Worm (Caenorhabditis elegans): ENCODE results near the gene ubq-1.

ubq-1 gene

DNA sequence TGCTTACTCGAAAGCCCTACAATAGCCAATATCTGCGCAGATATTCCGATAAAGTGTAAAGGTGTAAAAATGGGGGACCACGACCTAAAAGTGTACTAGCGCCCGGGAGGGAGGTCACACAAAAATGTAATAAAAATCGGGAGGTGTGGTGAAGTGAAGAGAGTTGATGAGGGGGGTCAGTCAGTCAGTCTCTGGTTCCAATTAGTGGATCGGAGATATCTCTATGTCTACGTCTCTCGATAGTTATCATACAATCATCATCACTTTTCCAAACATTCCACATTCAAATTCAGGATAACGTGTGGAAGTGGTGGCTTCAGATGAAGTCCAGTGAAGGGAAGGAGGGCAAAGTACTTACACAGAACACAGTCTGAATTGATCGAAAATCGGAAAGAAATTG, 36.0 kb downstream of the ubq-1 start:
- TF ChIP-seq ces-1 (GFP tag; optimal IDR thresholded peaks at IDR 0.05) (no peak), nhr-12 (tag; optimal IDR thresholded peaks at IDR 0.05) (no peak), unc-62 (GFP tag; optimal IDR thresholded peaks at IDR 0.05) (no peak), nhr-237 (tag; optimal IDR thresholded peaks at IDR 0.05) (no peak), bed-3 (GFP tag; optimal IDR thresholded peaks at IDR 0.05) (no peak), mep-1 (tag; optimal IDR thresholded peaks at IDR 0.05) (no peak), ceh-43 (GFP tag; optimal IDR thresholded peaks at IDR 0.05) (no peak)

DNA sequence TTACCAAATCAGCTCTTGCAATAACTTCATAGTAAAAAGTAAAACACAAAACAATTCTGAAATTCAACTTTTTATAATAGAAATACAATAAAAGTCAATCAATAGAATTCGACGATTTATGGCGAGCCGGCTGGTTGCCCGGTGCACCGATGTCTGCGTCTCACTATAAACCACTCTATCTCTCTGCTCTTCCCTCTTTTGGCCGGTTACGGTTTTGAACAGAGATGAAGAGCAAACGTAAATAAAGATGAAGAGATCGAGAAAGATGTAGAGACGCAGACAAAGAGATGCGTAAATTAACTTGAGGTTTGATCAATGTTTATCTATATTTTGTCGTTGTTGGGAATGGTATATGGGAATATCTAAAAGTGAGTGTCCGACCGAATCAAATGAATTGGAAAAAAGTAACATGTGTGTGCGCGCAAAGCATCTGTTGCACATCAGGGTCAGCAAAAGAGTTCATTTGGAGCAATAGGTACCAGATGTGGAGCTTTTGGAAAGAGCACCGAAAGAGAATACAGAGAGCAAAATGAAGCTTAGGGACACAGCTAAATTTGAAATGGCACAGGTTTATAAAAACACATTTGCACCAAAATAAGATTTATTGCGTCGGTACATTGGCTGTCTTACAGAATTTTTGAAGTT, 40.3 kb downstream of the ubq-1 start:
- TF ChIP-seq nhr-2 (tag; optimal IDR thresholded peaks at IDR 0.05) (peak; percentile 84), M03D4.4 (tag; optimal IDR thresholded peaks at IDR 0.05) (peak; percentile 11), hlh-1 (tag; optimal IDR thresholded peaks at IDR 0.05) (peak; percentile 9), zip-8 (tag; optimal IDR thresholded peaks at IDR 0.05) (no peak), ceh-43 (GFP tag; optimal IDR thresholded peaks at IDR 0.05) (no peak), nhr-76 (tag; optimal IDR thresholded peaks at IDR 0.05) (no peak), nhr-28 (tag; optimal IDR thresholded peaks at IDR 0.05) (no peak), lin-13 (tag; optimal IDR thresholded peaks at IDR 0.05) (no peak), lin-32 (GFP tag; optimal IDR thresholded peaks at IDR 0.05) (peak; percentile 11), pha-4 (tag; optimal IDR thresholded peaks at IDR 0.05) (peak; percentile 67), mls-2 (tag; optimal IDR thresholded peaks at IDR 0.05) (no peak), tbx-8 (GFP tag; optimal IDR thresholded peaks at IDR 0.05) (no peak)

DNA sequence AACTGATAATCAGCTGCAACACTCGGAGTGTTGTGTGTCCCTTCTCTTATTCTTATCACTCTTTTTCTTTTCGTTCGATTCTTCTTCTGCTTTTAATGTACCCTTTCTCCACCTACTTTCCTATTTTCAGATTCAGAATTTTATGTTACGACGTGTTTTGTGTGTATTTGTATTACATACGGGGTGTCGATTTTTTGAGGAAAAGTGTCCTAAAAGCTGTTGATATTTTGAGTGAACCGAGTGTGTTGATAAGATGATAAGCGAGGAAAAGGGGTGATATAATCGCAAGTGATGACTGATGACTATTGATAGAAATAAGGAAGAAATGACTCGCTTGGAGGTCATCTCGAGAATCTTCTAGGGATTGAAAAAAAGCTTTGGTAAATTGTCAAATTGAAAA, 41.4 kb downstream of the ubq-1 start:
- TF ChIP-seq mls-2 (tag; optimal IDR thresholded peaks at IDR 0.05) (no peak), lsy-2 (tag; optimal IDR thresholded peaks at IDR 0.05) (no peak), elt-1 (tag; optimal IDR thresholded peaks at IDR 0.05; ENCODE audit: borderline replicate concordance, insufficient read depth) (no peak), nhr-2 (tag; optimal IDR thresholded peaks at IDR 0.05) (no peak), ztf-11 (tag; optimal IDR thresholded peaks at IDR 0.05) (no peak), nhr-237 (tag; optimal IDR thresholded peaks at IDR 0.05) (no peak), unc-39 (tag; optimal IDR thresholded peaks at IDR 0.05) (no peak), zip-8 (tag; optimal IDR thresholded peaks at IDR 0.05) (no peak), flh-1 (GFP tag; optimal IDR thresholded peaks at IDR 0.05) (no peak), nhr-12 (tag; optimal IDR thresholded peaks at IDR 0.05) (no peak), mab-5 (tag; optimal IDR thresholded peaks at IDR 0.05) (no peak), elt-3 (tag; optimal IDR thresholded peaks at IDR 0.05) (no peak), unc-62 (GFP tag; optimal IDR thresholded peaks at IDR 0.05) (no peak), drap-1 (GFP tag; optimal IDR thresholded peaks at IDR 0.05) (no peak), ceh-83 (GFP tag; optimal IDR thresholded peaks at IDR 0.05) (no peak), sem-2 (GFP tag; optimal IDR thresholded peaks at IDR 0.05) (no peak), sptf-1 (tag; optimal IDR thresholded peaks at IDR 0.05) (no peak)

DNA sequence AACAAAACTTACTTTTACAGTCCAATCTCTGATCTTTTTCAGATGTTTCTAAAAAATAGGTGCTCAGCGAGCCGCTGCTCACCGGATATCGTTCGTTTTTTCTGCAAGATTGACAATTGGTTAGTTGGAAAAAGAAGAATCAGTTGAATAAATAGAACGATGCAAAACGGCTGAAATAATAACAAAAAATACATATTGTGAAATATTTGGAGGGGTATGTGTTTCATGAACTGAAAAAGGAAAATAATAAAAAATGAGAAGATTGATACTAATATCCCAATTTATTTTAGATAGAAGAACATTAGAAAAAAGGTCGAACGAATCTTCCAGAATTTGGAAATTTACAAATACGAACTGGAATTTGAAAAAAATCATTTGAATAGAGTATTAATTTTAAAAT, 42.0 kb downstream of the ubq-1 start, which contains the start of gene frm-2:
Gene frm-2 (minus strand): TSS at position 101 of the 400 bp plus-strand sequence.
- no peak for TF ChIP-seq snpc-4 (tag; optimal IDR thresholded peaks at IDR 0.05)
- TF ChIP-seq unc-39 (tag; optimal IDR thresholded peaks at IDR 0.05), result no peak
- no peak for TF ChIP-seq elt-3 (tag; optimal IDR thresholded peaks at IDR 0.05)
- TF ChIP-seq drap-1 (GFP tag; optimal IDR thresholded peaks at IDR 0.05), result no peak
- TF ChIP-seq lin-32 (GFP tag; optimal IDR thresholded peaks at IDR 0.05), result no peak
- TF ChIP-seq flh-1 (GFP tag; optimal IDR thresholded peaks at IDR 0.05), result no peak
- TF ChIP-seq hlh-1 (tag; optimal IDR thresholded peaks at IDR 0.05), result no peak
- TF ChIP-seq lin-13 (tag; optimal IDR thresholded peaks at IDR 0.05), result no peak
- TF ChIP-seq cnd-1 (tag; optimal IDR thresholded peaks at IDR 0.05), result no peak
- no peak for TF ChIP-seq ceh-43 (GFP tag; optimal IDR thresholded peaks at IDR 0.05)
- TF ChIP-seq unc-62 (GFP tag; optimal IDR thresholded peaks at IDR 0.05), result no peak

DNA sequence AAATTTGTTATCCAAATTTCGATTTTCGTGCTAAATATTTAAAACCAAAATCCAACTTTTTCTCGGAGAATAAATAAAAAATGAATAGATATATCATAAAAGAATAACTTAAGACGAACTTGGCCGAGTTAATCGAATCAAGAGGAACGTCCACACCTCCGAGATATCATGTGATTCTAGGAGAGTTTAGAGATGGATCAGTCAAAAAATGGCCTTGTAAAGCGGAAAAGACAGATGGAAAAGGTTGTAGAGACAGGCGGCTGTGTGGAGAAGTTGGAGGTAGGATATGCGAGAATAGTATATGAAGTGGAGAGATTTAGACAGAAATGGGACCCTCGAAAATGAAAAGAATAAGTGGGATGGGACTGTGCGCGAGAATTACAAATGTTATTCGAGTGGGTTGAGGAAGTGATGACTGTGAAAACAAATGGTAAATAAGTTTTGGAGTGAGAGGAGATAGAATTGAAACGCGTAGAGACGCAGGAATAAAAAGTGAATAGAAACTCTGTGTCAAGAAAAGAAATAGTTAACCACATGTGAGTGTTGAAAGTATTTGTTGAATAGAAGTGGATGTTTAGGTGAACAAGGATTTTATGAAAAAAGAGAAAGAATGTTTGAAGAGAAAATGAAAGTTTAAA, 42.8 kb downstream of the ubq-1 start:
- TF ChIP-seq tbx-8 (GFP tag; optimal IDR thresholded peaks at IDR 0.05), result no peak
- TF ChIP-seq flh-1 (GFP tag; optimal IDR thresholded peaks at IDR 0.05), result no peak
- TF ChIP-seq pha-4 (tag; optimal IDR thresholded peaks at IDR 0.05), result peak; percentile 21
- TF ChIP-seq sptf-1 (tag; optimal IDR thresholded peaks at IDR 0.05), result peak; percentile 17
- peak; percentile 25 for TF ChIP-seq ham-2 (GFP tag; optimal IDR thresholded peaks at IDR 0.05)
- no peak for TF ChIP-seq mab-5 (tag; optimal IDR thresholded peaks at IDR 0.05)
- no peak for TF ChIP-seq elt-1 (tag; optimal IDR thresholded peaks at IDR 0.05; ENCODE audit: borderline replicate concordance, insufficient read depth)
